Worm (Caenorhabditis elegans) whole organism, late embryonic: ENCODE data around the gene F54E2.1.

Experiments used
- F13H6.1 ChIP-seq: sonication (generic microtip); optimal IDR thresholded peaks from 2 replicates; lab custom pipeline; 2016; ENCODE audit warnings: missing genetic modification characterization, missing compliant biosample characterization
- K02D7.2 ChIP-seq: sonication (generic microtip); optimal IDR thresholded peaks from 2 replicates; lab custom pipeline; 2017; ENCODE audit warnings: mild to moderate bottlenecking, missing genetic modification characterization, missing compliant biosample characterization
- Y22D7AL.16 ChIP-seq: sonication (generic microtip); optimal IDR thresholded peaks from 2 replicates; lab custom pipeline; 2016; ENCODE audit warnings: missing genetic modification characterization, missing compliant biosample characterization
- ceh-2 ChIP-seq: sonication (generic microtip); optimal IDR thresholded peaks from 2 replicates; lab custom pipeline; 2016; ENCODE audit warnings: missing genotype, missing genetic modification characterization, missing compliant biosample characterization
- lin-11 ChIP-seq: fragments of 200-800 bp; sonication (Bioruptor generic); optimal IDR thresholded peaks from 2 replicates; lab custom pipeline; 2018; ENCODE audit warnings: mild to moderate bottlenecking, missing genetic modification characterization, missing compliant biosample characterization
- mec-3 ChIP-seq: sonication (generic microtip); optimal IDR thresholded peaks from 2 replicates; lab custom pipeline; 2016; ENCODE audit warnings: borderline replicate concordance, missing genetic modification characterization, missing compliant biosample characterization
- pqm-1 ChIP-seq: sonication (generic microtip); optimal IDR thresholded peaks from 2 replicates; lab custom pipeline; 2016; ENCODE audit warnings: missing genetic modification characterization, missing compliant biosample characterization
- sox-4 ChIP-seq: sonication (generic microtip); optimal IDR thresholded peaks from 2 replicates; lab custom pipeline; 2017; ENCODE audit warnings: mild to moderate bottlenecking, missing genetic modification characterization, inconsistent platforms, missing compliant biosample characterization
- ttx-3 ChIP-seq: sonication (generic microtip); optimal IDR thresholded peaks from 2 replicates; lab custom pipeline; 2016; ENCODE audit warnings: missing genetic modification reagents, missing genetic modification characterization, missing compliant biosample characterization
- unc-55 ChIP-seq: sonication (generic microtip); optimal IDR thresholded peaks from 2 replicates; lab custom pipeline; 2017; ENCODE audit warnings: missing biosample characterization, missing genetic modification reagents, missing genetic modification characterization

DNA sequence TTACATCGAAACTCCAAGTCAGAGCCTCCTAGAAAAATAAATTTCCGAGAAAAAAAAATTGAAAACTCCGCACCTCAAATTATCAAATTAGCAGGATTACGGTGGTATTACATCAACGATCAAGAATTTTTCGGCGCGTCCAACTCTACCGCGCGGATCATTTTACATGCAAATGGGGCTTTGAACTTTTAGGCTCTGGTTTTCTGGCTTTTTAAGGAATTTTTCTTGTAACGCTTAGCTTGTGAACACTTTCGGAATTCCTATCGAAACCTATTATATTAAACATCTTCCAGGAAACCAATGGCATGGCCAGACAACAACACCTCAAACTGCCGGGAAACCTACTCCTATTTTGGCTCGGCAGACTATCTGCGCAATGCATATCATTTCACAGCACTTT, 38.6 kb upstream of the F54E2.1 start, which contains the start of gene srh-56:
- no peak for TF ChIP-seq lin-11 (tag; lab: Kevin White, UChicago)
- TF ChIP-seq pqm-1, result no peak
- no peak for TF ChIP-seq K02D7.2 (tag; lab: Kevin White, UChicago)
- no peak for TF ChIP-seq unc-55 (GFP tag; lab: Kevin White, UChicago)
- TF ChIP-seq ceh-2 (tag; lab: Kevin White, UChicago), result no peak
- no peak for TF ChIP-seq ttx-3 (tag; lab: Kevin White, UChicago)
- no peak for TF ChIP-seq Y22D7AL.16 (tag; lab: Kevin White, UChicago)
- TF ChIP-seq sox-4 (tag; lab: Kevin White, UChicago), result no peak
- no peak for TF ChIP-seq F13H6.1 (tag; lab: Kevin White, UChicago)
- no peak for TF ChIP-seq mec-3 (tag; lab: Kevin White, UChicago)
